Worm (Caenorhabditis elegans): ENCODE results near the gene gst-42.

ce11 chrX:11734110-11734509 lies 6.4 kb upstream of the gst-42 start:
- TF ChIP-seq C17E4.6 (GFP tag; IDR thresholded peaks at IDR 0.05) (no peak), ama-1 (optimal IDR thresholded peaks at IDR 0.05) (no peak), ama-1 (GFP tag; optimal IDR thresholded peaks at IDR 0.05) (no peak), unc-62 (GFP tag; optimal IDR thresholded peaks at IDR 0.05) (no peak), nhr-80 (tag; optimal IDR thresholded peaks at IDR 0.05) (peak; percentile 4), snpc-4 (GFP tag; optimal IDR thresholded peaks at IDR 0.05) (no peak), snpc-4 (tag; optimal IDR thresholded peaks at IDR 0.05) (no peak), ztf-26 (tag; optimal IDR thresholded peaks at IDR 0.05) (no peak), fkh-3 (tag; optimal IDR thresholded peaks at IDR 0.05) (no peak), pha-4 (tag; optimal IDR thresholded peaks at IDR 0.05) (no peak), B0019.2 (GFP tag; conservative IDR thresholded peaks at IDR 0.05) (no peak), Y67H2A.10 (GFP tag; conservative IDR thresholded peaks at IDR 0.05) (no peak)

All from whole organism, young adult.